Worm (Caenorhabditis elegans) whole organism, L4 larva: Measurements from ENCODE around the gene nhr-48.
A peak's percentile ranks its signal among the peaks of the same experiment; 100 is the strongest.

Source experiments
- D1046.2 ChIP-seq: fragments of 200-800 bp; sonication (Bioruptor generic); IDR thresholded peaks from 2 replicates; pipeline ENCODE4 v1.3.6; 2022; ENCODE audit warnings: missing genetic modification characterization, missing compliant biosample characterization
- F49E8.2 ChIP-seq: sonication (generic microtip); optimal IDR thresholded peaks from 2 replicates; lab custom pipeline; 2016; ENCODE audit warnings: missing compliant biosample characterization, mild to moderate bottlenecking, missing genetic modification characterization, borderline replicate concordance
- R02D3.7 ChIP-seq: fragments of 150-350 bp; sonication (generic microtip); optimal IDR thresholded peaks from 3 replicates; lab custom pipeline; 2014; ENCODE audit warnings: missing biosample characterization, missing genetic modification characterization
- T20F7.1 ChIP-seq: fragments of 200-800 bp; sonication (Bioruptor generic); optimal IDR thresholded peaks from 2 replicates; lab custom pipeline; 2018; ENCODE audit warnings: mild to moderate bottlenecking, missing genetic modification characterization, missing compliant biosample characterization
- Y5F2A.4 ChIP-seq: fragments of 200-800 bp; sonication (Bioruptor generic); optimal IDR thresholded peaks from 2 replicates; lab custom pipeline; 2018; ENCODE audit warnings: mild to moderate bottlenecking, missing genetic modification characterization, missing compliant biosample characterization
- ZK546.5 ChIP-seq, 2 experiments: sonication (generic microtip); optimal IDR thresholded peaks; 2 replicates each; lab custom pipeline; 2017; ENCODE audit warnings: missing biosample characterization in 2 of 2, missing genetic modification characterization in 2 of 2
- aha-1 ChIP-seq: fragments of 150-350 bp; peaks from one replicate; lab custom pipeline; 2014; ENCODE audit warnings: missing biosample characterization, missing genetic modification characterization
- ama-1 ChIP-seq: fragments of 150-350 bp; optimal IDR thresholded peaks from 2 replicates; lab custom pipeline; 2014; ENCODE audit warnings: inconsistent platforms, mixed read lengths
- arid-1 ChIP-seq: fragments of 200-800 bp; sonication (Bioruptor generic); conservative IDR thresholded peaks from 2 replicates; pipeline ENCODE4 v1.3.6; 2022; ENCODE audit warnings: missing genetic modification reagents, missing genetic modification characterization, missing compliant biosample characterization
- attf-4 ChIP-seq: sonication (generic microtip); optimal IDR thresholded peaks from 3 replicates; lab custom pipeline; 2017; ENCODE audit warnings: missing biosample characterization, missing genetic modification characterization
- ces-1 ChIP-seq: fragments of 150-350 bp; sonication (generic microtip); optimal IDR thresholded peaks from 4 replicates; lab custom pipeline; 2014; ENCODE audit warnings: missing biosample characterization, missing genetic modification reagents, missing genetic modification characterization
- cey-2 ChIP-seq: sonication (generic microtip); optimal IDR thresholded peaks from 3 replicates; lab custom pipeline; 2017; ENCODE audit warnings: missing genetic modification characterization, mild to moderate bottlenecking, missing compliant biosample characterization, antibody characterized with exemption, borderline replicate concordance; ENCODE audit not compliant: insufficient read depth
- daf-12 ChIP-seq: fragments of 150-350 bp; optimal IDR thresholded peaks from 2 replicates; lab custom pipeline; 2014; ENCODE audit warnings: missing biosample characterization, missing genetic modification reagents, missing genetic modification characterization
- daf-8 ChIP-seq: fragments of 200-800 bp; sonication (Bioruptor generic); IDR thresholded peaks from 2 replicates; pipeline ENCODE4 v1.3.6; 2022; ENCODE audit warnings: missing genetic modification characterization, missing compliant biosample characterization
- dmd-6 ChIP-seq: fragments of 200-800 bp; sonication (Bioruptor generic); IDR thresholded peaks from 2 replicates; pipeline ENCODE4 v1.3.6; 2022; ENCODE audit warnings: missing genetic modification reagents, missing genetic modification characterization, missing compliant biosample characterization
- dmd-8 ChIP-seq: fragments of 200-800 bp; sonication (Bioruptor generic); IDR thresholded peaks from 2 replicates; pipeline ENCODE4 v1.3.6; 2022; ENCODE audit warnings: missing genetic modification characterization, missing compliant biosample characterization
- dmd-9 ChIP-seq: fragments of 200-800 bp; sonication (Bioruptor generic); IDR thresholded peaks from 2 replicates; pipeline ENCODE4 v1.3.6; 2022; ENCODE audit warnings: missing genetic modification reagents, missing genetic modification characterization, missing compliant biosample characterization
- duxl-1 ChIP-seq: sonication (generic microtip); optimal IDR thresholded peaks from 2 replicates; lab custom pipeline; 2016; ENCODE audit warnings: mild to moderate bottlenecking, missing genetic modification characterization, moderate library complexity, missing compliant biosample characterization; ENCODE audit not compliant: poor library complexity
- dve-1 ChIP-seq: sonication (generic microtip); optimal IDR thresholded peaks from 2 replicates; lab custom pipeline; 2017; ENCODE audit warnings: antibody characterized with exemption, mild to moderate bottlenecking, missing genetic modification characterization, missing compliant biosample characterization; ENCODE audit not compliant: insufficient read depth
- fkh-10 ChIP-seq: fragments of 150-350 bp; optimal IDR thresholded peaks from 2 replicates; lab custom pipeline; 2014; ENCODE audit warnings: missing biosample characterization, missing genetic modification reagents, missing genetic modification characterization
- hlh-11 ChIP-seq: fragments of 200-800 bp; sonication (Bioruptor generic); optimal IDR thresholded peaks from 2 replicates; lab custom pipeline; 2018; ENCODE audit warnings: mild to moderate bottlenecking, missing genetic modification characterization, missing compliant biosample characterization
- hlh-30 ChIP-seq: sonication (generic microtip); optimal IDR thresholded peaks from 2 replicates; lab custom pipeline; 2017; ENCODE audit warnings: antibody characterized with exemption, mild to moderate bottlenecking, missing genetic modification characterization, missing compliant biosample characterization; ENCODE audit not compliant: insufficient read depth
- hmg-1.1 ChIP-seq: fragments of 200-800 bp; sonication (Bioruptor generic); IDR thresholded peaks from 2 replicates; pipeline ENCODE4 v1.3.6; 2022; ENCODE audit warnings: missing genetic modification reagents, missing genetic modification characterization, missing compliant biosample characterization
- lim-7 ChIP-seq: fragments of 200-800 bp; sonication (Bioruptor generic); IDR thresholded peaks from 2 replicates; pipeline ENCODE4 v1.3.6; 2022; ENCODE audit warnings: missing genetic modification characterization, missing compliant biosample characterization
- lin-38 ChIP-seq: fragments of 200-800 bp; sonication (Bioruptor generic); IDR thresholded peaks from 2 replicates; pipeline ENCODE4 v1.3.6; 2022; ENCODE audit warnings: missing genetic modification reagents, missing genetic modification characterization, missing compliant biosample characterization
- madf-5 ChIP-seq, 2 experiments: fragments of 200-800 bp; sonication (Bioruptor generic); IDR thresholded peaks; 2 replicates each; pipeline ENCODE4 v1.3.6; 2022; ENCODE audit warnings: missing compliant biosample characterization in 2 of 2, missing genetic modification characterization in 2 of 2
- madf-9 ChIP-seq: fragments of 200-800 bp; sonication (Bioruptor generic); conservative IDR thresholded peaks from 2 replicates; pipeline ENCODE4 v1.3.6; 2022; ENCODE audit warnings: missing genetic modification reagents, missing genetic modification characterization, missing compliant biosample characterization
- mdt-29 ChIP-seq: fragments of 200-800 bp; sonication (Bioruptor generic); IDR thresholded peaks from 2 replicates; pipeline ENCODE4 v1.3.6; 2022; ENCODE audit warnings: missing genetic modification reagents, missing genetic modification characterization, missing compliant biosample characterization
- mes-2 ChIP-seq: sonication (generic microtip); optimal IDR thresholded peaks from 2 replicates; lab custom pipeline; 2016; ENCODE audit warnings: missing genotype, mild to moderate bottlenecking, missing genetic modification characterization, missing compliant biosample characterization; ENCODE audit not compliant: poor library complexity, severe bottlenecking
- nhr-102 ChIP-seq: sonication (generic microtip); optimal IDR thresholded peaks from 2 replicates; lab custom pipeline; 2016; ENCODE audit warnings: mild to moderate bottlenecking, missing genetic modification characterization, moderate library complexity, missing compliant biosample characterization
- nhr-11 ChIP-seq: fragments of 150-350 bp; optimal IDR thresholded peaks from 2 replicates; lab custom pipeline; 2014; ENCODE audit warnings: missing biosample characterization, missing genetic modification characterization
- nhr-111 ChIP-seq: fragments of 200-800 bp; sonication (Bioruptor generic); optimal IDR thresholded peaks from 2 replicates; lab custom pipeline; 2018; ENCODE audit warnings: mild to moderate bottlenecking, missing genetic modification characterization, missing compliant biosample characterization
- nhr-41 ChIP-seq: fragments of 200-800 bp; sonication (Bioruptor generic); IDR thresholded peaks from 2 replicates; pipeline ENCODE4 v1.3.6; 2022; ENCODE audit warnings: missing genetic modification reagents, missing genetic modification characterization, missing compliant biosample characterization
- pha-4 ChIP-seq, 2 experiments: fragments of 150-350 bp in 1 of 2; fragments of 200-800 bp in 1 of 2; sonication (Bioruptor generic) in 1 of 2; IDR thresholded peaks in 1 of 2; optimal IDR thresholded peaks in 1 of 2; 2 replicates each; pipeline versions ENCODE4 v1.3.6 to Lab custom; 2014 to 2022; ENCODE audit warnings: missing genetic modification characterization in 2 of 2, missing genetic modification reagents in 2 of 2, missing biosample characterization in 1 of 2, missing compliant biosample characterization in 1 of 2
- rbr-2 ChIP-seq: sonication (generic microtip); optimal IDR thresholded peaks from 2 replicates; lab custom pipeline; 2016; ENCODE audit warnings: missing genotype, missing genetic modification characterization, missing compliant biosample characterization
- sdz-12 ChIP-seq: fragments of 200-800 bp; sonication (Bioruptor generic); optimal IDR thresholded peaks from 2 replicates; lab custom pipeline; 2018; ENCODE audit warnings: mild to moderate bottlenecking, missing genetic modification characterization, missing compliant biosample characterization
- snpc-4 ChIP-seq: fragments of 150-350 bp; optimal IDR thresholded peaks from 2 replicates; lab custom pipeline; 2014; ENCODE audit warnings: missing biosample characterization, missing genetic modification characterization
- spr-1 ChIP-seq: sonication (generic microtip); optimal IDR thresholded peaks from 2 replicates; lab custom pipeline; 2016; ENCODE audit warnings: mild to moderate bottlenecking, missing genetic modification characterization, missing compliant biosample characterization
- tra-1 ChIP-seq: fragments of 200-800 bp; sonication (Bioruptor generic); IDR thresholded peaks from 2 replicates; pipeline ENCODE4 v1.3.6; 2022; ENCODE audit warnings: missing genetic modification reagents, missing genetic modification characterization, missing compliant biosample characterization
- unc-62 ChIP-seq, 3 experiments: fragments of 150-350 bp in 1 of 3; sonication (generic microtip); optimal IDR thresholded peaks in 2 of 3; peaks in 1 of 3; 1 replicate in 1 of 3; 2 replicates in 2 of 3; lab custom pipeline; 2014 to 2017; ENCODE audit warnings: missing biosample characterization in 3 of 3, missing genetic modification characterization in 3 of 3, missing genetic modification reagents in 3 of 3, missing genotype in 1 of 3
- zag-1 ChIP-seq: fragments of 150-350 bp; optimal IDR thresholded peaks from 2 replicates; lab custom pipeline; 2014; ENCODE audit warnings: missing biosample characterization, missing genetic modification characterization
- zfp-2 ChIP-seq: sonication (generic microtip); optimal IDR thresholded peaks from 2 replicates; lab custom pipeline; 2016; ENCODE audit warnings: mild to moderate bottlenecking, missing genetic modification characterization, missing compliant biosample characterization
- zip-11 ChIP-seq: fragments of 200-800 bp; sonication (Bioruptor generic); IDR thresholded peaks from 2 replicates; pipeline ENCODE4 v1.3.6; 2022; ENCODE audit warnings: missing genetic modification characterization, missing compliant biosample characterization
- ztf-7 ChIP-seq: fragments of 150-350 bp; optimal IDR thresholded peaks from 2 replicates; lab custom pipeline; 2014; ENCODE audit warnings: missing biosample characterization, missing genetic modification characterization

Gene nhr-48

DNA sequence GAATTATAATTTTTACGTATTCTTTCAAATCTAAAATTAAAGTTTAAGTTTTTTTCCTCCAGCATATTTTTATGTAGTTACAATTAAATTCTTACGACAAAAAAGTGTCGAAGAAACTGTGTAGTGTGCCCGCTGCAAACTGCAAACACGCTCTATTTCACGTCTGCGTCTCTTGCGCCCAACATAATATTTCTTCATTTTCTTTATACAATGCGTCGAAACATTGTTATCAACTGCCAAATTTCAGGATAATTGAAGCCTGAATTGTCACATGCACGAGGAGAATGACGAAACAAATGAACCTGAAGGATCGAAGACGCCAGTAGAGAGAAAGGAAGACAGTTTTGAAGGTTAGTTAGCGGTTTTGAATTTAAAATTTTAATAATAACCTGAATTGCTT, 18.8 kb upstream of the nhr-48 start, which contains the start of gene C03H12.1 (continued):
- no peak for TF ChIP-seq pha-4 (GFP tag; IDR thresholded peaks at IDR 0.05; lab: Robert Waterston, UW)
- no peak for TF ChIP-seq pha-4 (tag; optimal IDR thresholded peaks at IDR 0.05; lab: Kevin White, UChicago)
- no peak for TF ChIP-seq hmg-1.1 (GFP tag; lab: Robert Waterston, UW)
- TF ChIP-seq snpc-4 (tag; lab: Kevin White, UChicago) = no peak
- no peak for TF ChIP-seq lim-7
- TF ChIP-seq hlh-11 (tag; lab: Kevin White, UChicago) = peak; percentile 63
- no peak for TF ChIP-seq zip-11 (GFP tag; lab: Robert Waterston, UW)
- no peak for TF ChIP-seq arid-1 (GFP tag; lab: Robert Waterston, UW)
- no peak for TF ChIP-seq D1046.2 (GFP tag; lab: Robert Waterston, UW)
- no peak for TF ChIP-seq spr-1
- no peak for TF ChIP-seq unc-62 (GFP tag; optimal IDR thresholded peaks at IDR 0.05 in 1 of 2; lab: Kevin White, UChicago)
- no peak for TF ChIP-seq unc-62 (tag; optimal IDR thresholded peaks at IDR 0.05; lab: Kevin White, UChicago)
- peak; percentile 41 for TF ChIP-seq mes-2 (tag; lab: Kevin White, UChicago)
- TF ChIP-seq R02D3.7 = no peak
- no peak for TF ChIP-seq ces-1 (GFP tag; lab: Kevin White, UChicago)
- TF ChIP-seq zag-1 (tag; lab: Kevin White, UChicago) = no peak
- TF ChIP-seq T20F7.1 (GFP tag; lab: Kevin White, UChicago) = no peak
- TF ChIP-seq F49E8.2 (tag; lab: Kevin White, UChicago) = no peak
- no peak for TF ChIP-seq cey-2 (tag; lab: Kevin White, UChicago)
- TF ChIP-seq fkh-10 (GFP tag; lab: Kevin White, UChicago) = no peak
- TF ChIP-seq attf-4 (tag; lab: Kevin White, UChicago) = no peak
- no peak for TF ChIP-seq nhr-11 (tag; lab: Kevin White, UChicago)
- no peak for TF ChIP-seq nhr-111 (GFP tag; lab: Kevin White, UChicago)
- TF ChIP-seq Y5F2A.4 (GFP tag; lab: Kevin White, UChicago) = no peak
- TF ChIP-seq dmd-8 (GFP tag; lab: Robert Waterston, UW) = no peak
- peak; percentile 71 for TF ChIP-seq dve-1 (tag; lab: Kevin White, UChicago)
- no peak for TF ChIP-seq lin-38 (GFP tag; lab: Robert Waterston, UW)
- TF ChIP-seq nhr-41 = no peak
- no peak for TF ChIP-seq madf-5 (GFP tag; IDR thresholded peaks at IDR 0.05; lab: Robert Waterston, UW)
- TF ChIP-seq mdt-29 (GFP tag; lab: Robert Waterston, UW) = no peak
- TF ChIP-seq daf-8 = no peak
- TF ChIP-seq daf-12 (tag; lab: Kevin White, UChicago) = no peak
- TF ChIP-seq ztf-7 = no peak
- TF ChIP-seq rbr-2 (tag; lab: Kevin White, UChicago) = no peak
- TF ChIP-seq tra-1 (GFP tag; lab: Robert Waterston, UW) = no peak
- no peak for TF ChIP-seq aha-1
- no peak for TF ChIP-seq nhr-102
- TF ChIP-seq dmd-9 (GFP tag; lab: Robert Waterston, UW) = no peak
- TF ChIP-seq dmd-6 = peak; percentile 75
- TF ChIP-seq ama-1 (lab: Kevin White, UChicago) = no peak
- TF ChIP-seq zfp-2 (tag; lab: Kevin White, UChicago) = no peak
- no peak for TF ChIP-seq duxl-1 (tag; lab: Kevin White, UChicago)
- TF ChIP-seq hlh-30 (tag; lab: Kevin White, UChicago) = peak; percentile 70
- TF ChIP-seq sdz-12 (GFP tag; lab: Kevin White, UChicago) = no peak
- no peak for TF ChIP-seq ZK546.5 (tag; optimal IDR thresholded peaks at IDR 0.05; lab: Kevin White, UChicago)
- TF ChIP-seq madf-9 (GFP tag; lab: Robert Waterston, UW) = no peak
